Fruit fly (Drosophila melanogaster) ovary, adult (tissue): ENCODE data around the gene beat-Vb.

Experiments used
- CG17801 ChIP-seq: fragments of 200-800 bp; optimal IDR thresholded peaks from 2 replicates; lab custom pipeline; 2019; ENCODE audit warnings: missing biosample characterization, mild to moderate bottlenecking, missing genetic modification characterization, moderate library complexity; ENCODE audit not compliant: partially characterized antibody

beat-Vb gene

dm6 chr3R:12915811-12916210 lies at the start of gene beat-Vb:
Gene beat-Vb (plus strand): TSS chr3R:12916056.
- no peak for TF ChIP-seq CG17801

dm6 chr3R:12891656-12892055 lies 24.2 kb upstream of the beat-Vb start, which contains the start of gene d-cup:
Gene d-cup (plus strand): TSS chr3R:12891956.
- TF ChIP-seq CG17801 = no peak

dm6 chr3R:12911192-12911591 lies 4.7 kb upstream of the beat-Vb start, which contains the start of gene CG10909:
Gene CG10909 (minus strand): TSS chr3R:12911292.
- no peak for TF ChIP-seq CG17801

- TF ChIP-seq CG17801 = no peak
Observed at dm6 chr3R:12957388-12957787, 41.5 kb downstream of the beat-Vb start.

- TF ChIP-seq CG17801 = no peak
Observed at dm6 chr3R:12960227-12960626, 44.4 kb downstream of the beat-Vb start.

dm6 chr3R:12960929-12961855 lies 45.3 kb downstream of the beat-Vb start, which contains the start of gene Spc25:
Gene Spc25 (plus strand): TSS chr3R:12961745.
- TF ChIP-seq CG17801 = peak; percentile 15

dm6 chr3R:12962612-12963011 lies 46.8 kb downstream of the beat-Vb start:
- TF ChIP-seq CG17801 = no peak

DNA sequence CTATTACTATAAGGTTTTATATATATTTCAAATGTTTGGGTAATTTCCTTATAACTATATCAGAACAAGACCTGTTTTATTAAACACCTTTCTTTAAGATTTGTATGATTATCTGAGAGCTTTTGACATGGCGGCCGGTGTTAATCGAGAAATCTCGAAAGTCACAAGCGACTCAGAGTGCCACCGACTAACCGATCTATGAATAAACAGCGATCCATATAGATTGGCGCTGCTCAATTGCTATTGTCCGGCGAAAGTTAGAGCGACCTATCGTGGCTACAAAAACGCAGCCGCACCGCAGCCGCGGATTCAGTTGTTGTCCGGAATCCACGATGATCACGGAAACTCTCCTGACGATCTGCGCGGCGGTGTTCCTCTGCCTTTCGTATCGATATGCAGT lies 47.6 kb downstream of the beat-Vb start, which contains the start of gene Cyp304a1:
Gene Cyp304a1 (plus strand): TSS at position 301 of the 400 bp plus-strand sequence.
- no peak for TF ChIP-seq CG17801

- no peak for TF ChIP-seq CG17801
Observed at dm6 chr3R:12964043-12964442, 48.2 kb downstream of the beat-Vb start.

dm6 chr3R:12967612-12968011 lies 51.8 kb downstream of the beat-Vb start, which contains the start of the genes CG14384 and grsm:
Gene CG14384 (minus strand): TSS chr3R:12967712.
Gene grsm (minus strand): TSS chr3R:12967712.
- TF ChIP-seq CG17801 = no peak

DNA sequence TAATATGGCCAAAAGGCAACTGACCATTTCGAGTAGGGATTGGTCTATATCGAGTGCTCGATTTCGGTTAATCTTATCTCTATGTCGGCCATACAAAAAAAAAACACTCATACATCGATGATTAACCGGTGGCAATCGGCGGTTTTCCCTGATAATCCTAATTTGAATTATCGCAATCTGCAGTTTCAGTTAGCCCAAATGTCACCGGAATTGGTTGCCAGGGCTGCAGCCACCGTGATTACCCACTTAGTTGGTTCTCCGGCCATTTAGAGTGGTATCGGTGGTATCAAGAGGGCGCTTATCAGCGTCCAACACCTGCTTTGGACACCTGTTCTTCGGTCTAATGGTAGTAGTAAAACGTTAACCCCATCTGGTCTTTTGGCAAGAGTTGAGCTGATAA lies 56.2 kb downstream of the beat-Vb start:
- TF ChIP-seq CG17801 = no peak

- TF ChIP-seq CG17801 = no peak
Observed at dm6 chr3R:12974447-12974846, 58.6 kb downstream of the beat-Vb start.

DNA sequence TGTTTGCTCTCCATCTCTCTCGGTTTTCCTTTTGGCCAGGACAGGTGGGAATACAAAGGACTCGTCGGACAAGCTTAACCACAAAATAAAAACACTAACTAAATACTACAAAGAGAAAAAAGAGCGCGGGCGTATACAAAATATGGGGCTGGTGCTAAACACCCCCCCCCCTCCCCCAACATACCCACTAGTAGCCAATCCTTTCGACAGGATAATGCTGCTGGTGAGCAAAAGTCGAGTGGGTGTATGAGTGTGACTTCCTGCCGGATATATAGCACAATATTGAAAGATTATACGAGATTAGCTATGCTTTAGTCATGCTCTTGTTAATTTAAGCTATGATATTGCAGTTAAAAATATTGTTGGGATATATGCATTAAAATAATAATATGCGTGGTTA lies 59.4 kb downstream of the beat-Vb start:
- no peak for TF ChIP-seq CG17801

DNA sequence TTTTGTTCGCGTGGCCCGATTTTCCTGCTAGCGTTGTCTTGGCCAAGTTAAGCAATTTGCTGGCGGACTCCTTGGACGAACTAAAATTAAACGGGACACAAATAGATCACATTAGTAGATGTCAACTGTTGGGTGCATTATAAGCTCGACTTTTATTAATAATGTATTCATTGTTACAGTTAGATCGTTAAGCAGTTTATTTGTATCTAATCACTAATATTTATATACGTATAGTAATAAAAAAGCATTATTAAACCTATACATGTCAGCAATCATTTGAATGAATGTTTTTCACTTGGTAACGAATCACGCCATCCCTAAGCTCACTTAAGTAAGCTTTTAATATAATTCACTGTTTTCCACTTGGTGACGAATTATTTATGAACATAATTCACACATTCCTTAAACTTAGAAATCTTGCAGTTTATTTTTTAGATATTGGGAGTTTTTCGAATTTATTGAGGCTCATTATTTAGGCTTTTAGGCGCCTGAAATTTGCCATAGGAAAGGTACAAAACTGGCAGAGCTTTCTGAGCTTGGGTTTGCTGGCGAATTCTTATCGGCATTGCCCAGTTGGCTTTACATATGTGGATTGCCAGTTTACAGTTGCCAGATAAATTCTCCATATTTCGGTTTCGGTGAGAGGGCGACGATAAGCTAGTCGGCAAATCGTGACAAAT lies 61.7 kb downstream of the beat-Vb start, which contains the start of the genes CG7381 and CG7091:
Gene CG7381 (minus strand): TSS at position 101 of the 680 bp plus-strand sequence.
Gene CG7091 (plus strand): TSS at position 630 of the 680 bp plus-strand sequence.
- no peak for TF ChIP-seq CG17801

- no peak for TF ChIP-seq CG17801
Observed at dm6 chr3R:12980628-12981219, 64.9 kb downstream of the beat-Vb start, which contains the start of gene Paip2. Gene Paip2 (plus strand): TSS chr3R:12980792.
